Worm (Caenorhabditis elegans) whole organism, late embryonic: ENCODE results near the gene C15B12.4.

ENCODE experiments used
- K02D7.2 ChIP-seq: sonication (generic microtip); optimal IDR thresholded peaks from 2 replicates; lab custom pipeline; 2017; ENCODE audit warnings: mild to moderate bottlenecking, missing genetic modification characterization, missing compliant biosample characterization
- ama-1 ChIP-seq: fragments of 150-350 bp; optimal IDR thresholded peaks from 2 replicates; lab custom pipeline; 2014
- ceh-14 ChIP-seq: sonication (generic microtip); optimal IDR thresholded peaks from 2 replicates; lab custom pipeline; 2016; ENCODE audit warnings: missing genotype, missing genetic modification characterization, missing compliant biosample characterization
- ceh-24 ChIP-seq: sonication (generic microtip); optimal IDR thresholded peaks from 2 replicates; lab custom pipeline; 2016; ENCODE audit warnings: mild to moderate bottlenecking, missing genetic modification characterization, missing compliant biosample characterization
- ceh-30 ChIP-seq: fragments of 150-350 bp; optimal IDR thresholded peaks from 2 replicates; lab custom pipeline; 2014; ENCODE audit warnings: missing biosample characterization, missing genetic modification characterization
- ceh-31 ChIP-seq: sonication (generic microtip); optimal IDR thresholded peaks from 2 replicates; lab custom pipeline; 2016; ENCODE audit warnings: missing genetic modification characterization, missing compliant biosample characterization
- ceh-34 ChIP-seq: sonication (generic microtip); optimal IDR thresholded peaks from 2 replicates; lab custom pipeline; 2016; ENCODE audit warnings: mild to moderate bottlenecking, missing genetic modification characterization, missing compliant biosample characterization
- ceh-45 ChIP-seq: fragments of 200-800 bp; sonication (Bioruptor generic); IDR thresholded peaks from 2 replicates; pipeline ENCODE4 v1.3.6; 2022; ENCODE audit warnings: missing genetic modification reagents, missing genetic modification characterization, missing compliant biosample characterization
- ceh-48 ChIP-seq: sonication (generic microtip); optimal IDR thresholded peaks from 2 replicates; lab custom pipeline; 2016; ENCODE audit warnings: missing genetic modification characterization, inconsistent platforms, missing compliant biosample characterization
- ceh-9 ChIP-seq: sonication (generic microtip); optimal IDR thresholded peaks from 2 replicates; lab custom pipeline; 2016; ENCODE audit warnings: mild to moderate bottlenecking, missing genetic modification characterization, inconsistent platforms, missing compliant biosample characterization
- dmd-4 ChIP-seq: sonication (generic microtip); optimal IDR thresholded peaks from 2 replicates; lab custom pipeline; 2016; ENCODE audit warnings: borderline replicate concordance, missing genetic modification characterization, missing compliant biosample characterization
- dve-1 ChIP-seq: sonication (generic microtip); optimal IDR thresholded peaks from 2 replicates; lab custom pipeline; 2017; ENCODE audit warnings: antibody characterized with exemption, mild to moderate bottlenecking, missing genetic modification characterization, missing compliant biosample characterization
- elt-4 ChIP-seq: sonication (generic microtip); optimal IDR thresholded peaks from 2 replicates; lab custom pipeline; 2016; ENCODE audit warnings: missing genetic modification characterization, missing compliant biosample characterization
- ets-4 ChIP-seq: sonication (generic microtip); optimal IDR thresholded peaks from 2 replicates; lab custom pipeline; 2016; ENCODE audit warnings: missing genetic modification characterization, missing compliant biosample characterization
- eyg-1 ChIP-seq: sonication (generic microtip); optimal IDR thresholded peaks from 2 replicates; lab custom pipeline; 2016; ENCODE audit warnings: missing genotype, missing genetic modification characterization, missing compliant biosample characterization
- hlh-15 ChIP-seq: sonication (generic microtip); optimal IDR thresholded peaks from 2 replicates; lab custom pipeline; 2016; ENCODE audit warnings: missing genetic modification characterization, missing compliant biosample characterization
- hlh-8 ChIP-seq: sonication (generic microtip); optimal IDR thresholded peaks from 2 replicates; lab custom pipeline; 2016; ENCODE audit warnings: missing genotype, missing genetic modification characterization, missing compliant biosample characterization
- lim-6 ChIP-seq: sonication (generic microtip); optimal IDR thresholded peaks from 2 replicates; lab custom pipeline; 2016; ENCODE audit warnings: missing genetic modification characterization, missing compliant biosample characterization
- lin-11 ChIP-seq: fragments of 200-800 bp; sonication (Bioruptor generic); optimal IDR thresholded peaks from 2 replicates; lab custom pipeline; 2018; ENCODE audit warnings: mild to moderate bottlenecking, missing genetic modification characterization, missing compliant biosample characterization
- mec-3 ChIP-seq: sonication (generic microtip); optimal IDR thresholded peaks from 2 replicates; lab custom pipeline; 2016; ENCODE audit warnings: borderline replicate concordance, missing genetic modification characterization, missing compliant biosample characterization
- nfya-1 ChIP-seq: sonication (generic microtip); optimal IDR thresholded peaks from 2 replicates; lab custom pipeline; 2017; ENCODE audit warnings: missing genetic modification characterization, mild to moderate bottlenecking, missing compliant biosample characterization, antibody characterized with exemption, moderate library complexity
- nhr-232 ChIP-seq: sonication (generic microtip); optimal IDR thresholded peaks from 2 replicates; lab custom pipeline; 2016; ENCODE audit warnings: missing genetic modification characterization, missing compliant biosample characterization
- odd-2 ChIP-seq: sonication (generic microtip); optimal IDR thresholded peaks from 2 replicates; lab custom pipeline; 2017; ENCODE audit warnings: antibody characterized with exemption, mild to moderate bottlenecking, missing genetic modification characterization, missing compliant biosample characterization
- pha-2 ChIP-seq: sonication (generic microtip); optimal IDR thresholded peaks from 2 replicates; lab custom pipeline; 2017; ENCODE audit warnings: mild to moderate bottlenecking, missing genetic modification characterization, missing compliant biosample characterization
- syd-9 ChIP-seq: sonication (generic microtip); optimal IDR thresholded peaks from 2 replicates; lab custom pipeline; 2016; ENCODE audit warnings: mild to moderate bottlenecking, missing genetic modification characterization, moderate library complexity, missing compliant biosample characterization
- tbx-2 ChIP-seq: sonication (generic microtip); optimal IDR thresholded peaks from 2 replicates; lab custom pipeline; 2016; ENCODE audit warnings: missing genetic modification characterization, missing compliant biosample characterization
- tbx-7 ChIP-seq: sonication (generic microtip); optimal IDR thresholded peaks from 2 replicates; lab custom pipeline; 2016; ENCODE audit warnings: missing genotype, missing genetic modification characterization, missing compliant biosample characterization
- unc-3 ChIP-seq, 2 experiments: fragments of 200-800 bp in 1 of 2; sonication (Bioruptor generic) in 1 of 2; sonication (generic microtip) in 1 of 2; conservative IDR thresholded peaks in 1 of 2; optimal IDR thresholded peaks in 1 of 2; 2 replicates each; pipeline versions ENCODE4 v1.3.6 to Lab custom; 2016 to 2022; ENCODE audit warnings: missing compliant biosample characterization in 2 of 2, missing genetic modification characterization in 2 of 2, missing genetic modification reagents in 1 of 2
- unc-55 ChIP-seq: sonication (generic microtip); optimal IDR thresholded peaks from 2 replicates; lab custom pipeline; 2017; ENCODE audit warnings: missing biosample characterization, missing genetic modification reagents, missing genetic modification characterization
- unc-86 ChIP-seq: sonication (generic microtip); optimal IDR thresholded peaks from 2 replicates; lab custom pipeline; 2016; ENCODE audit warnings: missing genetic modification characterization, missing compliant biosample characterization
- ztf-16 ChIP-seq: sonication (generic microtip); optimal IDR thresholded peaks from 2 replicates; lab custom pipeline; 2017; ENCODE audit warnings: missing genetic modification characterization, missing compliant biosample characterization

The C15B12.4 gene

DNA sequence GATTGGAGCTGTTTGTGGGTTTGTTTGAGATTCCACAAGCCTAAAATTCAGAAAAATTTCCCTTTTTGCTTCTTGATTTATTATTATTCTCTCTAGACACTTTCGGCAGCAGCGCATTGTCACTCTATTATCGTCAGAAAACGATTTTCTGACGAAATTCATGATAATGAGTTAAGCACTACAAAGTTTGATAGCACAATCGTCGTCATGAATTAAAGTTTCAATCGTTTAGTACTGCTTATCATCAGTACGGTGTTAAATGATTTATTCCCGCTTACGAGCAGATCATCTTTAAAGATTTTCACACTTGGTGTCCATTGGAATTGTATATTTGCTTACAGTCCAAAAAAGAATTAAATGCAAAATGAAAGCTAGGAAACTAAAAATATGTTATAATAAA lies 44.0 kb downstream of the C15B12.4 start:
- TF ChIP-seq ceh-14 (tag; lab: Kevin White, UChicago) (no peak), tbx-2 (tag; lab: Kevin White, UChicago) (no peak), ceh-31 (no peak), elt-4 (tag; lab: Kevin White, UChicago) (no peak), ama-1 (lab: Kevin White, UChicago) (no peak), tbx-7 (tag; lab: Kevin White, UChicago) (no peak), K02D7.2 (no peak), lim-6 (no peak), hlh-8 (tag; lab: Kevin White, UChicago) (no peak), hlh-15 (tag; lab: Kevin White, UChicago) (no peak), ceh-48 (tag; lab: Kevin White, UChicago) (no peak), mec-3 (tag; lab: Kevin White, UChicago) (no peak), dmd-4 (tag; lab: Kevin White, UChicago) (no peak), ztf-16 (tag; lab: Kevin White, UChicago) (no peak), ceh-9 (tag; lab: Kevin White, UChicago) (no peak), unc-3 (GFP tag; conservative IDR thresholded peaks at IDR 0.05; lab: Robert Waterston, UW) (no peak), unc-3 (tag; optimal IDR thresholded peaks at IDR 0.05; lab: Kevin White, UChicago) (no peak), ets-4 (no peak), ceh-24 (tag; lab: Kevin White, UChicago) (no peak), unc-55 (GFP tag; lab: Kevin White, UChicago) (no peak)
- TF ChIP-seq, all 69 proteins: peak for 0

DNA sequence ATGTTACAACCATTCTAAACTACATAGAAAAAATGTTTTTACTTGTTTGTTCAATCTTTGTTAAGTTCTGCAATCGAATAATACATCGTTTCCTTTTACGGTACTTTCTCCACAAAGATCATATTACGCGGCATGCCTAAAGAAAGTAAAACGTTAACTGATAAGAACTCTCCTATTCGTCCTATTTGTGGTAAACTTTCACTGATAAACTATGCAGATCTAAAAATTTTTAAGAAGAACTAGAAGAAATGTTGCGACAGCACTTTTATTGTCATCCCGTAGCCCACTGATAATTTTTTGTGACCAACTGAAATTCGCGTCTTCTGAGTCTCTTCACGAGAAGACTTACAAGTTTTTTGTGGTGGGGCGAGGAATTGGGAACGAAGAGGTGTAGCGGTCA lies 46.4 kb downstream of the C15B12.4 start:
- TF ChIP-seq ceh-30 (tag; lab: Kevin White, UChicago) (no peak), odd-2 (tag; lab: Kevin White, UChicago) (no peak), dve-1 (tag; lab: Kevin White, UChicago) (no peak), syd-9 (tag; lab: Kevin White, UChicago) (no peak), nfya-1 (tag; lab: Kevin White, UChicago) (no peak)

DNA sequence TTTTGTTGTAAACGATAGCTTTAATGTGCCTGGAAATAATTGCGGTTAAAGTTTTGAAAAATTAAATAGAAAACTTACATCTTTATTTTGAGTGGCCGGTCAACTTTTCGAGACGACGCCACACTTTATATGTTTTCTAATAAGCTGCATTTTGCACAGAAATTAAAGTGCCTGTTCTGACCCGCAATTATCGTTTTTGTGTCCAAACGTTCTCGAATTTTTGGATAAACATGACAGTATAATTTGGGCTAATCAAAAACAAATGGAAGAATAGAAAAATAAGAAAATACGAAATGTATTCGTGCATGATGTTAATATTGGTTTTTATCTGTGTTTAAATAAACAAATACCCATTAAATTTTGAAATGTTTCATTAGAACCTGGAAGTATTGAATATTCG lies 52.9 kb downstream of the C15B12.4 start, which contains the start of gene K10C2.12:
Gene K10C2.12, minus strand, starts transcription at position 101 of the 400 bp plus-strand sequence.
- TF ChIP-seq lim-6 (no peak), pha-2 (tag; lab: Kevin White, UChicago) (no peak), dmd-4 (tag; lab: Kevin White, UChicago) (no peak), ceh-45 (GFP tag; lab: Robert Waterston, UW) (no peak), ceh-34 (tag; lab: Kevin White, UChicago) (no peak), tbx-2 (tag; lab: Kevin White, UChicago) (no peak), unc-86 (tag; lab: Kevin White, UChicago) (no peak), nhr-232 (no peak), lin-11 (no peak), eyg-1 (no peak), ztf-16 (tag; lab: Kevin White, UChicago) (no peak), ceh-24 (tag; lab: Kevin White, UChicago) (no peak)
